In genomic region chrX:6316858-6317474, dm6 we compare ENCODE assay signal across 5 fruit fly cellular contexts.
TF ChIP-seq lines count a peak whose summit lies in the region.

No protein-coding gene starts in this region.

- TF ChIP-seq CTCF in whole organism, embryonic (GFP tag; optimal IDR thresholded peaks at IDR 0.05; lab: Kevin White, UChicago), result peak; percentile 5

TF ChIP-seq in whole organism, adult, 20 proteins besides CTCF, POLR2A, EP300 and RAD21 (continues in another document):
- TF ChIP-seq Clk (GFP tag; optimal IDR thresholded peaks at IDR 0.05; lab: Kevin White, UChicago) (peak; percentile 17), CG12768 (GFP tag; optimal IDR thresholded peaks at IDR 0.05; lab: Kevin White, UChicago) (peak; percentile 50), CG7045 (GFP tag; optimal IDR thresholded peaks at IDR 0.05; lab: Kevin White, UChicago) (peak; percentile 66), cic (GFP tag; optimal IDR thresholded peaks at IDR 0.05; lab: Kevin White, UChicago) (no peak), bab1 (GFP tag; optimal IDR thresholded peaks at IDR 0.05; lab: Kevin White, UChicago) (no peak), tj (GFP tag; optimal IDR thresholded peaks at IDR 0.05; lab: Kevin White, UChicago) (peak; percentile 4), CG7101 (tag; optimal IDR thresholded peaks at IDR 0.05; lab: Kevin White, UChicago) (peak; percentile 69), pad (GFP tag; optimal IDR thresholded peaks at IDR 0.05; lab: Kevin White, UChicago) (peak; percentile 21), CG5204 (GFP tag; optimal IDR thresholded peaks at IDR 0.05; lab: Kevin White, UChicago) (peak; percentile 12), toe (GFP tag; optimal IDR thresholded peaks at IDR 0.05; lab: Kevin White, UChicago) (peak; percentile 11), Mnt (GFP tag; optimal IDR thresholded peaks at IDR 0.05; lab: Kevin White, UChicago) (no peak), CG14711 (tag; optimal IDR thresholded peaks at IDR 0.05; lab: Kevin White, UChicago) (peak; percentile 25), Hr96 (GFP tag; optimal IDR thresholded peaks at IDR 0.05; lab: Kevin White, UChicago) (peak; percentile 36), Crg-1 (GFP tag; optimal IDR thresholded peaks at IDR 0.05; lab: Kevin White, UChicago) (no peak), CG11617 (GFP tag; optimal IDR thresholded peaks at IDR 0.05; lab: Kevin White, UChicago) (peak; percentile 22), kay (GFP tag; lab: Kevin White, UChicago; ENCODE audit: borderline replicate concordance) (no peak), cnc (optimal IDR thresholded peaks at IDR 0.05; lab: Kevin White, UChicago) (no peak), CG33017 (tag; optimal IDR thresholded peaks at IDR 0.05; lab: Kevin White, UChicago) (peak; percentile 52)

TF ChIP-seq in whole organism, embryonic, 481 proteins besides CTCF, POLR2A, EP300 and RAD21 (continues in another document):
- TF ChIP-seq Xbp1 (GFP tag; optimal IDR thresholded peaks at IDR 0.05; lab: Kevin White, UChicago) (peak; percentile 38), CG6683 (GFP tag; optimal IDR thresholded peaks at IDR 0.05; lab: Kevin White, UChicago) (peak; percentile 57), gsb (GFP tag; IDR thresholded peaks at IDR 0.05; lab: Robert Waterston, UW) (peak; percentile 21; the same call in 1 of the 2 replicates), cwo (GFP tag; optimal IDR thresholded peaks at IDR 0.05; lab: Kevin White, UChicago) (peak; percentile 73), sens (GFP tag; lab: Kevin White, UChicago) (peak; percentile 79), CG17359 (tag; optimal IDR thresholded peaks at IDR 0.05; lab: Kevin White, UChicago) (peak; percentile 62), CG33557 (GFP tag; optimal IDR thresholded peaks at IDR 0.05; lab: Kevin White, UChicago) (no peak), repo (GFP tag; optimal IDR thresholded peaks at IDR 0.05; lab: Kevin White, UChicago) (peak; percentile 17), crp (GFP tag; optimal IDR thresholded peaks at IDR 0.05; lab: Kevin White, UChicago) (peak in 1 of 2 experiments; percentile 26), CG10366 (GFP tag; IDR thresholded peaks at IDR 0.05; lab: Robert Waterston, UW) (peak; percentile 60), slbo (GFP tag; IDR thresholded peaks at IDR 0.05; lab: Robert Waterston, UW) (peak; percentile 85), scrt (GFP tag; optimal IDR thresholded peaks at IDR 0.05; lab: Kevin White, UChicago) (peak; percentile 48), CG6175 (GFP tag; IDR thresholded peaks at IDR 0.05; lab: Robert Waterston, UW) (peak; percentile 44; the same call in 1 of the 3 replicates), org-1 (GFP tag; optimal IDR thresholded peaks at IDR 0.05; lab: Kevin White, UChicago) (peak; percentile 73), bowl (GFP tag; IDR thresholded peaks at IDR 0.05; lab: Robert Waterston, UW) (peak; percentile 53; the same call in 1 of the 2 replicates), CG12236 (GFP tag; optimal IDR thresholded peaks at IDR 0.05; lab: Kevin White, UChicago) (no peak), CG8944 (GFP tag; optimal IDR thresholded peaks at IDR 0.05; lab: Kevin White, UChicago) (peak; percentile 36), ssp (GFP tag; IDR thresholded peaks at IDR 0.05; lab: Robert Waterston, UW) (peak; percentile 41; the same call in 1 of the 2 replicates)

TF ChIP-seq in whole organism, prepupa, 60 proteins besides CTCF, POLR2A, EP300 and RAD21 (continues in another document):
- TF ChIP-seq CG31627 (GFP tag; optimal IDR thresholded peaks at IDR 0.05; lab: Kevin White, UChicago) (peak; percentile 23), Eip93F (GFP tag; optimal IDR thresholded peaks at IDR 0.05; lab: Kevin White, UChicago) (no peak), CG32006 (GFP tag; optimal IDR thresholded peaks at IDR 0.05; lab: Kevin White, UChicago) (peak; percentile 57), CG6163 (GFP tag; IDR thresholded peaks at IDR 0.05; lab: Robert Waterston, UW) (peak; percentile 72), CG4318 (GFP tag; optimal IDR thresholded peaks at IDR 0.05; lab: Kevin White, UChicago) (peak; percentile 11), vri (GFP tag; optimal IDR thresholded peaks at IDR 0.05; lab: Kevin White, UChicago) (no peak), Lpt (GFP tag; optimal IDR thresholded peaks at IDR 0.05; lab: Kevin White, UChicago) (peak; percentile 3), CG6854 (GFP tag; optimal IDR thresholded peaks at IDR 0.05; lab: Kevin White, UChicago) (no peak), Met (GFP tag; optimal IDR thresholded peaks at IDR 0.05; lab: Kevin White, UChicago) (peak; percentile 36), Smox (GFP tag; optimal IDR thresholded peaks at IDR 0.05; lab: Kevin White, UChicago) (peak; percentile 21), net (GFP tag; optimal IDR thresholded peaks at IDR 0.05; lab: Kevin White, UChicago) (peak; percentile 26), salr (GFP tag; optimal IDR thresholded peaks at IDR 0.05; lab: Kevin White, UChicago) (no peak), Eip78C (GFP tag; lab: Kevin White, UChicago) (peak; percentile 85), dsx (GFP tag; optimal IDR thresholded peaks at IDR 0.05; lab: Kevin White, UChicago; ENCODE audit: poor library complexity, severe bottlenecking) (peak; percentile 48), Blimp-1 (GFP tag; optimal IDR thresholded peaks at IDR 0.05; lab: Kevin White, UChicago) (no peak), CG11762 (GFP tag; optimal IDR thresholded peaks at IDR 0.05; lab: Kevin White, UChicago; ENCODE audit: insufficient read depth) (no peak), esn (GFP tag; optimal IDR thresholded peaks at IDR 0.05; lab: Kevin White, UChicago) (peak; percentile 32), CG1621 (tag; optimal IDR thresholded peaks at IDR 0.05; lab: Kevin White, UChicago) (peak; percentile 44), eg (GFP tag; IDR thresholded peaks at IDR 0.05; lab: Robert Waterston, UW) (peak; percentile 64; the same call in 2 of the 3 replicates)

TF ChIP-seq in whole organism, pupa, 21 proteins besides CTCF, POLR2A, EP300 and RAD21:
- TF ChIP-seq D1 (tag; optimal IDR thresholded peaks at IDR 0.05; lab: Kevin White, UChicago) (no peak), Pif1B (GFP tag; optimal IDR thresholded peaks at IDR 0.05; lab: Kevin White, UChicago) (peak; percentile 9), EcR (GFP tag; optimal IDR thresholded peaks at IDR 0.05; lab: Kevin White, UChicago) (no peak), CG14655 (GFP tag; optimal IDR thresholded peaks at IDR 0.05; lab: Kevin White, UChicago) (peak; percentile 37), rn (GFP tag; IDR thresholded peaks at IDR 0.05; lab: Robert Waterston, UW) (no peak), Pif1A (GFP tag; optimal IDR thresholded peaks at IDR 0.05; lab: Kevin White, UChicago) (peak; percentile 12), CG4496 (GFP tag; IDR thresholded peaks at IDR 0.05; lab: Robert Waterston, UW) (peak; percentile 66), fd96Ca (GFP tag; IDR thresholded peaks at IDR 0.05; lab: Robert Waterston, UW) (peak; percentile 56; the same call in 1 of the 3 replicates), CG32121 (GFP tag; IDR thresholded peaks at IDR 0.05; lab: Robert Waterston, UW) (peak; percentile 35; the same call in 1 of the 2 replicates), CG8159 (tag; optimal IDR thresholded peaks at IDR 0.05; lab: Kevin White, UChicago) (peak; percentile 62), Snoo (tag; optimal IDR thresholded peaks at IDR 0.05; lab: Kevin White, UChicago) (no peak), Ets98B (GFP tag; IDR thresholded peaks at IDR 0.05; lab: Robert Waterston, UW) (peak; percentile 62), CG13204 (GFP tag; optimal IDR thresholded peaks at IDR 0.05; lab: Kevin White, UChicago) (no peak), CG15710 (tag; optimal IDR thresholded peaks at IDR 0.05; lab: Kevin White, UChicago) (peak; percentile 57), CG17806 (tag; optimal IDR thresholded peaks at IDR 0.05; lab: Kevin White, UChicago) (no peak), CG12605 (GFP tag; IDR thresholded peaks at IDR 0.05; lab: Robert Waterston, UW) (peak; percentile 57), CG8301 (tag; optimal IDR thresholded peaks at IDR 0.05; lab: Kevin White, UChicago) (peak; percentile 35), gl (tag; optimal IDR thresholded peaks at IDR 0.05; lab: Kevin White, UChicago) (peak; percentile 9), CG10348 (GFP tag; IDR thresholded peaks at IDR 0.05; lab: Robert Waterston, UW) (no peak), CG9948 (tag; optimal IDR thresholded peaks at IDR 0.05; lab: Kevin White, UChicago) (peak; percentile 36), CG34367 (tag; optimal IDR thresholded peaks at IDR 0.05; lab: Kevin White, UChicago) (peak; percentile 41)

TF ChIP-seq in whole organism, wandering third instar larva, 38 proteins besides CTCF, POLR2A, EP300 and RAD21 (continues in another document):
- TF ChIP-seq tai (GFP tag; optimal IDR thresholded peaks at IDR 0.05; lab: Kevin White, UChicago), result no peak
- no peak for TF ChIP-seq CG9705 (GFP tag; optimal IDR thresholded peaks at IDR 0.05; lab: Kevin White, UChicago)
- no peak for TF ChIP-seq CG32264 (GFP tag; optimal IDR thresholded peaks at IDR 0.05; lab: Kevin White, UChicago)
- TF ChIP-seq Rel (GFP tag; optimal IDR thresholded peaks at IDR 0.05; lab: Kevin White, UChicago), result no peak
- TF ChIP-seq Rel (tag; optimal IDR thresholded peaks at IDR 0.05; lab: Kevin White, UChicago), result no peak
- no peak for TF ChIP-seq pan (optimal IDR thresholded peaks at IDR 0.05; lab: Kevin White, UChicago)
- TF ChIP-seq N (GFP tag; optimal IDR thresholded peaks at IDR 0.05; lab: Kevin White, UChicago), result no peak
- peak; percentile 21 for TF ChIP-seq fru (GFP tag; optimal IDR thresholded peaks at IDR 0.05; lab: Kevin White, UChicago)
- TF ChIP-seq psq (GFP tag; optimal IDR thresholded peaks at IDR 0.05; lab: Kevin White, UChicago), result peak; percentile 3
- no peak for TF ChIP-seq Abd-B (GFP tag; optimal IDR thresholded peaks at IDR 0.05; lab: Kevin White, UChicago)
- no peak for TF ChIP-seq jim (GFP tag; optimal IDR thresholded peaks at IDR 0.05; lab: Kevin White, UChicago)
- TF ChIP-seq lola (GFP tag; optimal IDR thresholded peaks at IDR 0.05; lab: Kevin White, UChicago), result no peak
- no peak for TF ChIP-seq Dfd (GFP tag; optimal IDR thresholded peaks at IDR 0.05; lab: Kevin White, UChicago)
- TF ChIP-seq br (GFP tag; optimal IDR thresholded peaks at IDR 0.05; lab: Kevin White, UChicago), result peak; percentile 45
- TF ChIP-seq ey (GFP tag; optimal IDR thresholded peaks at IDR 0.05; lab: Kevin White, UChicago), result peak; percentile 4
- TF ChIP-seq rgr (GFP tag; optimal IDR thresholded peaks at IDR 0.05; lab: Kevin White, UChicago), result no peak
- peak; percentile 53 for TF ChIP-seq sv (GFP tag; optimal IDR thresholded peaks at IDR 0.05; lab: Kevin White, UChicago)
- peak; percentile 41 for TF ChIP-seq HLH106 (tag; optimal IDR thresholded peaks at IDR 0.05; lab: Kevin White, UChicago)
- TF ChIP-seq Hr83 (GFP tag; optimal IDR thresholded peaks at IDR 0.05; lab: Kevin White, UChicago; ENCODE audit: poor library complexity, severe bottlenecking), result no peak
- no peak for TF ChIP-seq Vsx2 (GFP tag; optimal IDR thresholded peaks at IDR 0.05; lab: Kevin White, UChicago; ENCODE audit: partially characterized antibody)
- TF ChIP-seq Jra (GFP tag; optimal IDR thresholded peaks at IDR 0.05; lab: Kevin White, UChicago), result no peak
- TF ChIP-seq Myc (optimal IDR thresholded peaks at IDR 0.05; lab: Kevin White, UChicago), result no peak
- TF ChIP-seq woc (GFP tag; optimal IDR thresholded peaks at IDR 0.05; lab: Kevin White, UChicago), result no peak
- no peak for TF ChIP-seq GATAd (GFP tag; optimal IDR thresholded peaks at IDR 0.05; lab: Kevin White, UChicago)
- no peak for TF ChIP-seq Hr78 (GFP tag; optimal IDR thresholded peaks at IDR 0.05; lab: Kevin White, UChicago)
